Fruit fly (Drosophila melanogaster) whole organism, wandering third instar larva: ENCODE results near the gene TfIIA-S-2.

Experiments
- CG32264 ChIP-seq: fragments of 200-800 bp; sonication (Bioruptor generic); optimal IDR thresholded peaks from 2 replicates; lab custom pipeline; 2016; ENCODE audit warnings: missing biosample characterization, missing genetic modification characterization
- CG9705 ChIP-seq: fragments of 200-800 bp; sonication (Bioruptor generic); optimal IDR thresholded peaks from 2 replicates; lab custom pipeline; 2018; ENCODE audit warnings: missing biosample characterization, mild to moderate bottlenecking, missing genetic modification characterization
- GATAd ChIP-seq: sonication (Bioruptor generic); optimal IDR thresholded peaks from 2 replicates; lab custom pipeline; 2016; ENCODE audit warnings: missing biosample characterization, missing genetic modification characterization
- HLH106 ChIP-seq: fragments of 200-800 bp; optimal IDR thresholded peaks from 3 replicates; lab custom pipeline; 2019; ENCODE audit warnings: missing biosample characterization, mild to moderate bottlenecking, missing genetic modification characterization, moderate library complexity
- Hr78 ChIP-seq: fragments of >200 bp; optimal IDR thresholded peaks from 2 replicates; lab custom pipeline; 2017; ENCODE audit warnings: missing biosample characterization, missing genetic modification characterization
- Hr83 ChIP-seq: fragments of 200-300 bp; sonication (Bioruptor generic); optimal IDR thresholded peaks from 2 replicates; lab custom pipeline; 2016; ENCODE audit warnings: missing biosample characterization, mild to moderate bottlenecking, missing genetic modification characterization, moderate library complexity; ENCODE audit not compliant: poor library complexity, severe bottlenecking
- Jra ChIP-seq: sonication (Bioruptor generic); optimal IDR thresholded peaks from 2 replicates; lab custom pipeline; 2016; ENCODE audit warnings: missing biosample characterization, missing genetic modification characterization
- Mio ChIP-seq: sonication (Bioruptor generic); optimal IDR thresholded peaks from 2 replicates; lab custom pipeline; 2016; ENCODE audit warnings: missing biosample characterization, missing genetic modification characterization
- Myc ChIP-seq: fragments of >200 bp; optimal IDR thresholded peaks from 2 replicates; lab custom pipeline; 2017
- N ChIP-seq: fragments of >200 bp; optimal IDR thresholded peaks from 2 replicates; lab custom pipeline; 2018; ENCODE audit warnings: missing biosample characterization, missing external identifiers, missing genetic modification characterization
- OdsH ChIP-seq: fragments of 200-800 bp; sonication (Bioruptor generic); optimal IDR thresholded peaks from 2 replicates; lab custom pipeline; 2016; ENCODE audit warnings: missing biosample characterization, mild to moderate bottlenecking, missing genetic modification characterization
- Rel ChIP-seq, 2 experiments: fragments of 200-800 bp; sonication (Bioruptor generic) in 1 of 2; optimal IDR thresholded peaks; 2 replicates in 1 of 2; 3 replicates in 1 of 2; lab custom pipeline; 2016 to 2019; ENCODE audit warnings: mild to moderate bottlenecking in 2 of 2, missing biosample characterization in 2 of 2, missing genetic modification characterization in 2 of 2, moderate library complexity in 1 of 2
- Sp1 ChIP-seq: fragments of 200-800 bp; sonication (Bioruptor generic); optimal IDR thresholded peaks from 3 replicates; lab custom pipeline; 2019; ENCODE audit warnings: missing biosample characterization, mild to moderate bottlenecking, missing genetic modification characterization, moderate library complexity
- br ChIP-seq: fragments of 200-800 bp; sonication (Bioruptor generic); optimal IDR thresholded peaks from 2 replicates; lab custom pipeline; 2016; ENCODE audit warnings: missing biosample characterization, missing genetic modification characterization
- brk ChIP-seq: fragments of 200-800 bp; sonication (Bioruptor generic); optimal IDR thresholded peaks from 2 replicates; lab custom pipeline; 2016; ENCODE audit warnings: missing biosample characterization, mild to moderate bottlenecking, missing genetic modification characterization
- dl ChIP-seq, 2 experiments: fragments of 175-275, 200-275 bp in 1 of 2; fragments of 200-275 bp in 1 of 2; sonication (Bioruptor generic); optimal IDR thresholded peaks; lab custom pipeline; 2018; ENCODE audit warnings: mild to moderate bottlenecking in 2 of 2, missing biosample characterization in 2 of 2, missing genetic modification characterization in 2 of 2, moderate library complexity in 2 of 2; ENCODE audit not compliant: partially characterized antibody in 2 of 2, insufficient read depth in 1 of 2
- dsf ChIP-seq: sonication (Bioruptor generic); optimal IDR thresholded peaks from 2 replicates; lab custom pipeline; 2016; ENCODE audit warnings: missing biosample characterization, missing genetic modification characterization, borderline replicate concordance
- ey ChIP-seq: fragments of 200-800 bp; sonication (Bioruptor generic); optimal IDR thresholded peaks from 2 replicates; lab custom pipeline; 2016; ENCODE audit warnings: missing biosample characterization, missing genetic modification characterization
- foxo ChIP-seq, 2 experiments: fragments of 200-800 bp; sonication (Bioruptor generic); optimal IDR thresholded peaks; 2 replicates in 1 of 2; 3 replicates in 1 of 2; lab custom pipeline; 2016 to 2017; ENCODE audit warnings: missing biosample characterization in 2 of 2, missing genetic modification characterization in 2 of 2
- fru ChIP-seq: fragments of 200-800 bp; sonication (Bioruptor generic); optimal IDR thresholded peaks from 3 replicates; lab custom pipeline; 2016; ENCODE audit warnings: missing biosample characterization, mild to moderate bottlenecking, missing genetic modification characterization
- h ChIP-seq: fragments of 200-800 bp; sonication (Bioruptor generic); optimal IDR thresholded peaks from 3 replicates; lab custom pipeline; 2016; ENCODE audit warnings: missing biosample characterization, mild to moderate bottlenecking, missing genetic modification characterization
- jim ChIP-seq: fragments of 175-275, 200-325 bp; sonication (Bioruptor generic); optimal IDR thresholded peaks from 2 replicates; lab custom pipeline; 2016; ENCODE audit warnings: missing biosample characterization, mild to moderate bottlenecking, missing genetic modification characterization
- lola ChIP-seq: fragments of >200 bp; optimal IDR thresholded peaks from 2 replicates; lab custom pipeline; 2017; ENCODE audit warnings: missing biosample characterization, missing genetic modification characterization
- pan ChIP-seq: fragments of >200 bp; optimal IDR thresholded peaks from 2 replicates; lab custom pipeline; 2017
- psq ChIP-seq: fragments of 200-800 bp; sonication (Bioruptor generic); optimal IDR thresholded peaks from 3 replicates; lab custom pipeline; 2017; ENCODE audit warnings: missing biosample characterization, mild to moderate bottlenecking, missing genetic modification characterization, moderate library complexity
- rgr ChIP-seq: fragments of 200-800 bp; sonication (Bioruptor generic); optimal IDR thresholded peaks from 3 replicates; lab custom pipeline; 2016; ENCODE audit warnings: missing biosample characterization, mild to moderate bottlenecking, missing genetic modification characterization
- sage ChIP-seq: fragments of 200-800 bp; sonication (Bioruptor generic); optimal IDR thresholded peaks from 2 replicates; lab custom pipeline; 2016; ENCODE audit warnings: missing biosample characterization, mild to moderate bottlenecking, missing genetic modification characterization
- sv ChIP-seq: fragments of 200-800 bp; sonication (Bioruptor generic); optimal IDR thresholded peaks from 3 replicates; lab custom pipeline; 2016; ENCODE audit warnings: missing biosample characterization, missing genetic modification characterization
- tai ChIP-seq: sonication (Bioruptor generic); optimal IDR thresholded peaks from 2 replicates; lab custom pipeline; 2016; ENCODE audit warnings: missing biosample characterization, missing genetic modification characterization
- woc ChIP-seq: sonication (Bioruptor generic); optimal IDR thresholded peaks from 2 replicates; lab custom pipeline; 2016; ENCODE audit warnings: missing biosample characterization, mild to moderate bottlenecking, missing genetic modification characterization

Gene TfIIA-S-2

DNA sequence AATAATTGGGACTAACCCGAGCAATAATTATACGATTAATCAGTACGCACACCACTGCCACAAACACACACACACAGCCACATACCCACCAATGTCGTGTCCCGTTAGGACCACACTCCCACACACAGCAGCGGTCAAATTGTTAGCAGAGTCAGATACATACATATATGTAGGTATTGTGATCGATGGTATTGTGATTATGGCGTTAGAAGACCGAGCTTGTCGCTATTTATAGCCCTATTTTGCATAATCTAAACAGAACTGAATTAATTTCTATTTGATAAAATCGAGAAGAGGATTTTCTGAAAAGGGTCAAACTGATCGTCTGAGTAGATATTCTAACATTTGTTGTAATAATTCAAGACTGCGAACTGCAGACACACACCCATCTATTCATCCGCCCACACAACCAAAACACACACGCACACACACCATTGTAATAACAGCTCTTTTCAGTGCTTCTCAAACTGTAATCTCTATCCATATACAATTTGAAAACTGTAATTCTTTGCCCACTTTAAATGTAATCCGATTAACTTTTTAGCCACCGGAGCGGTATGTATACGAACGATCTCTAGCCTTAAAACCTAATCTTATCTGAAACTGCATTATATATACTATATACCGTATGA, 30.1 kb upstream of the TfIIA-S-2 start:
- no peak for TF ChIP-seq Hr78 (GFP tag; lab: Kevin White, UChicago)
- no peak for TF ChIP-seq CG9705 (GFP tag; lab: Kevin White, UChicago)
- peak in 1 of 2 experiments; percentile 52 for TF ChIP-seq foxo (GFP tag; optimal IDR thresholded peaks at IDR 0.05; lab: Kevin White, UChicago)
- no peak for TF ChIP-seq jim
- TF ChIP-seq N, result no peak
- TF ChIP-seq sv (GFP tag; lab: Kevin White, UChicago), result no peak
- no peak for TF ChIP-seq brk (GFP tag; lab: Kevin White, UChicago)
- TF ChIP-seq CG32264, result no peak
- peak; percentile 23 for TF ChIP-seq rgr (GFP tag; lab: Kevin White, UChicago)
- TF ChIP-seq Hr83 (GFP tag; lab: Kevin White, UChicago), result no peak
- TF ChIP-seq h, result peak; percentile 40
- TF ChIP-seq psq, result no peak
- TF ChIP-seq fru (GFP tag; lab: Kevin White, UChicago), result peak; percentile 35
- no peak for TF ChIP-seq br
- peak; percentile 33 for TF ChIP-seq Myc
- TF ChIP-seq Rel (GFP tag; optimal IDR thresholded peaks at IDR 0.05; lab: Kevin White, UChicago), result no peak
- no peak for TF ChIP-seq Rel (tag; optimal IDR thresholded peaks at IDR 0.05; lab: Kevin White, UChicago)
- TF ChIP-seq ey (GFP tag; lab: Kevin White, UChicago), result peak; percentile 31
- no peak for TF ChIP-seq GATAd (GFP tag; lab: Kevin White, UChicago)
- no peak for TF ChIP-seq pan (lab: Kevin White, UChicago)
- TF ChIP-seq Jra (GFP tag; lab: Kevin White, UChicago), result peak; percentile 17
- peak; percentile 40 for TF ChIP-seq OdsH (GFP tag; lab: Kevin White, UChicago)
- TF ChIP-seq lola (GFP tag; lab: Kevin White, UChicago), result no peak

DNA sequence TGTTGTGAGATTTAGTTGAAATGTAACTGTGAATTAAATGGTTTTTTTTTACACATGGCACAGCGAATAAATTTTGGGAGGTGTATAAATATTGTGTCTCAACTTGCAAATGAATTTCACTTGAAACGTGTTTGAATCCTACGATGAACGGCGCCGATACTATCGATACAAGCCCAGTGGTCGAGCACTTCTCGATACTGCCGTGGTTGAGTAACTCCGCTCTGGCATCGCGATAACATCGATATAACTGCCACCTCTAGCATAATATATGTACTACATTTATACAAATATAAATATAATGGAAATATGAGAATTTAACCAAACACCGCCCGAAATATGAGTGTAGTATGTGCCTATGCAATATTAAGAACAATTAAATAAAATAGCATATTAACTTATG, 21.6 kb upstream of the TfIIA-S-2 start:
- peak; percentile 10 for TF ChIP-seq br
- peak in 1 of 2 experiments; percentile 53 for TF ChIP-seq foxo (GFP tag; optimal IDR thresholded peaks at IDR 0.05; lab: Kevin White, UChicago)
- no peak for TF ChIP-seq woc (GFP tag; lab: Kevin White, UChicago)
- TF ChIP-seq GATAd (GFP tag; lab: Kevin White, UChicago), result peak; percentile 21
- peak; percentile 91 for TF ChIP-seq Hr83 (GFP tag; lab: Kevin White, UChicago)
- TF ChIP-seq rgr (GFP tag; lab: Kevin White, UChicago), result peak; percentile 47
- peak; percentile 33 for TF ChIP-seq h
- TF ChIP-seq Myc, result peak; percentile 8
- no peak for TF ChIP-seq Sp1 (GFP tag; lab: Kevin White, UChicago)
- peak; percentile 7 for TF ChIP-seq OdsH (GFP tag; lab: Kevin White, UChicago)
- TF ChIP-seq tai (GFP tag; lab: Kevin White, UChicago), result no peak
- peak; percentile 10 for TF ChIP-seq HLH106 (tag; lab: Kevin White, UChicago)
- no peak for TF ChIP-seq dl (GFP tag; optimal IDR thresholded peaks at IDR 0.05; lab: Kevin White, UChicago; ENCODE audit: insufficient read depth in 1 of 2, partially characterized antibody in 2 of 2)

DNA sequence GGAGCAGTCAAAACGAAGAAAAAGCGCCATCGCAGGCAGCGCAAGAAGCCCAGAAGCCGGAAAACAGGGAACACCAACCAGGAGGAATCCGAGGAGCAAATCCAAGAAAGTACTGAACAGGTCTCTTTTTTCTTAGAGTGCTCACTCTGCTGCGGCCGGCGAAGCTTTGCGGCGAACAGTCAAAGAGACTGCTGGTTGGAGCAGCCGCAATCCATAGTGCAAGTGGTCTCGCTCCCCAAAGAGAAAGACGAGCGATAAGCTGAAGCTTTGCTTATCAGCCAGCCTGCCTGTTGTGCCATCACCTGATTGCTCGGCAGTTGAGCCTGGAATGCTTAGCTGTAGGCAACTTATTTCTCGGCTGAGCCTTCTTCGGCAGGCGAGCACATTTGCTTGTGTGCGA, 19.8 kb upstream of the TfIIA-S-2 start, which contains the start of gene CG14630:
CG14630 (plus strand) TSS at position 301 of the 400 bp plus-strand sequence.
- TF ChIP-seq jim (no peak), Hr83 (GFP tag; lab: Kevin White, UChicago) (no peak), fru (GFP tag; lab: Kevin White, UChicago) (no peak), br (no peak), Mio (GFP tag; lab: Kevin White, UChicago) (no peak), dl (GFP tag; optimal IDR thresholded peaks at IDR 0.05; lab: Kevin White, UChicago; ENCODE audit: insufficient read depth in 1 of 2, partially characterized antibody in 2 of 2) (no peak), Rel (GFP tag; optimal IDR thresholded peaks at IDR 0.05; lab: Kevin White, UChicago) (no peak), Rel (tag; optimal IDR thresholded peaks at IDR 0.05; lab: Kevin White, UChicago) (no peak)

DNA sequence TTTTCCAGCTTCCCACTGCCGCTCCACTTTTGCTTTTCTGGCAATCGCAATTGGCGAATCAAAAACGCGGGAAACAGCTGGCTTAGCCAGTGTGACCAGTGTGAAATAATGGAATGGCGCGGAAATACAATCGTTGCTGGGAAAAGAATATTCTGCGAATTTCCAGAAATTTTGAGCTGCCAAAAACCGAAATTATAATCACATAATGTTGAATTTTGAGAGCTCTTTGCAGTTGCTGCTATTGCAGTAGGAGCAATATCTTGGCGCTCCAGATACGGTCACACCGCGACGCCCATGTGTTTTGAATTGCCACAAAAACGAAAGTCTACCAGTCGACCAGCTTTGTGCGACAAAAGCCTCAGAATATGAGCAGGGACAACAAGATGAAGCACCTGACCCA, 19.0 kb upstream of the TfIIA-S-2 start, which contains the start of the genes Cdc45 and Rpp21:
Cdc45 (minus strand) TSS at position 79 of the 400 bp plus-strand sequence.
Rpp21 (plus strand) TSS at position 281 of the 400 bp plus-strand sequence.
- TF ChIP-seq GATAd (GFP tag; lab: Kevin White, UChicago) (no peak), dsf (GFP tag; lab: Kevin White, UChicago) (no peak), h (peak; percentile 10), Rel (GFP tag; optimal IDR thresholded peaks at IDR 0.05; lab: Kevin White, UChicago) (no peak), Rel (tag; optimal IDR thresholded peaks at IDR 0.05; lab: Kevin White, UChicago) (peak; percentile 26), jim (no peak), Myc (peak; percentile 35), HLH106 (tag; lab: Kevin White, UChicago) (peak; percentile 13), sage (GFP tag; lab: Kevin White, UChicago) (no peak), foxo (GFP tag; optimal IDR thresholded peaks at IDR 0.05; lab: Kevin White, UChicago) (peak in 1 of 2 experiments; percentile 3), br (no peak)
